Fruit fly (Drosophila melanogaster): ENCODE measurements around the gene Ir87a.

DNA sequence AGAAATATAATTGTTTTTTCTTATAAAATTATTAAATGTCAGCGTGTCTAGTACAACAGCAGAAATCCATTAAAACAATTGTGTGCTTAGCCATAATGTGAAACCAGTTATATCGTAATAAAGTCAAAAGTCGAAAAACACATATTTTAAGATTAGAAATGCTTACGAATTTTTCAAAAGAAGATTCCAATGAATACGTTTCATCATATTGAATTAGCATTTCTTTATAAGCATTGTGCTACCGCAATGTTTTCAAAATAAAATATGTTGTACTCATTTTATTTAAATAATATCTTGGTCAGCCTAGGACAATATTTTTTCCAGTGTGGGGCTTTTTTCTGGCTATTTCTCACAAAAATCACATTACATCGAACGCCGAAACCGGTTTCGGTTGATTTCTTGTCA, 32.8 kb downstream of the Ir87a start:
- no peak for TF ChIP-seq CG7101 (tag; optimal IDR thresholded peaks at IDR 0.05)
- TF ChIP-seq Crg-1 (GFP tag; optimal IDR thresholded peaks at IDR 0.05), result no peak
- no peak for TF ChIP-seq Mnt (GFP tag; optimal IDR thresholded peaks at IDR 0.05)
- no peak for TF ChIP-seq CG5204 (GFP tag; optimal IDR thresholded peaks at IDR 0.05)
- no peak for TF ChIP-seq CG11617 (GFP tag; optimal IDR thresholded peaks at IDR 0.05)
- TF ChIP-seq tj (GFP tag; optimal IDR thresholded peaks at IDR 0.05), result no peak
- no peak for TF ChIP-seq Clk (GFP tag; optimal IDR thresholded peaks at IDR 0.05)
- no peak for TF ChIP-seq CG7045 (GFP tag; optimal IDR thresholded peaks at IDR 0.05)
- no peak for TF ChIP-seq Hr96 (GFP tag; optimal IDR thresholded peaks at IDR 0.05)
- TF ChIP-seq kay (GFP tag; ENCODE audit: borderline replicate concordance), result no peak
- no peak for TF ChIP-seq CG1620 (GFP tag; optimal IDR thresholded peaks at IDR 0.05)
- TF ChIP-seq CG12768 (GFP tag; optimal IDR thresholded peaks at IDR 0.05), result no peak
